Fruit fly (Drosophila melanogaster): ENCODE results near the gene CG4496.

Gene CG4496

dm6 chr2L:7215657-7216056 is 25.8 kb upstream of the CG4496 start (continued):
- TF ChIP-seq Vsx1 (GFP tag; optimal IDR thresholded peaks at IDR 0.05) (peak; percentile 25), bsh (GFP tag; optimal IDR thresholded peaks at IDR 0.05) (peak in 1 of 2 experiments; percentile 30), CG18599 (GFP tag; optimal IDR thresholded peaks at IDR 0.05) (peak; percentile 35), Fer2 (tag; optimal IDR thresholded peaks at IDR 0.05) (no peak), CG9797 (GFP tag; optimal IDR thresholded peaks at IDR 0.05) (no peak), wdn (GFP tag; IDR thresholded peaks at IDR 0.05) (0 out of 2 replicates have a peak, but pooled peaks have one; percentile 14), sens (GFP tag) (peak; percentile 65), CG13296 (GFP tag; optimal IDR thresholded peaks at IDR 0.05) (peak; percentile 54), pfk (GFP tag; optimal IDR thresholded peaks at IDR 0.05) (no peak), Aef1 (GFP tag; IDR thresholded peaks at IDR 0.05) (no peak), amos (GFP tag; IDR thresholded peaks at IDR 0.05; ENCODE audit: partially characterized antibody) (no peak), NfI (GFP tag; optimal IDR thresholded peaks at IDR 0.05) (no peak), tx (GFP tag; optimal IDR thresholded peaks at IDR 0.05) (no peak), CG1603 (tag; optimal IDR thresholded peaks at IDR 0.05) (peak; percentile 33), nau (GFP tag; optimal IDR thresholded peaks at IDR 0.05) (peak; percentile 13), vfl (GFP tag; optimal IDR thresholded peaks at IDR 0.05) (no peak), NFAT (GFP tag; IDR thresholded peaks at IDR 0.05) (no peak), abd-A (tag; optimal IDR thresholded peaks at IDR 0.05) (no peak), CG2678 (tag; optimal IDR thresholded peaks at IDR 0.05) (peak; percentile 39), Hr39 (optimal IDR thresholded peaks at IDR 0.05) (no peak), CG17359 (tag; optimal IDR thresholded peaks at IDR 0.05) (peak; percentile 4), CG10543 (GFP tag; optimal IDR thresholded peaks at IDR 0.05) (no peak), CG3838 (GFP tag; optimal IDR thresholded peaks at IDR 0.05) (no peak), BtbVII (GFP tag; optimal IDR thresholded peaks at IDR 0.05) (peak; percentile 30), Ada2b (GFP tag; IDR thresholded peaks at IDR 0.05) (no peak), CG14965 (GFP tag; optimal IDR thresholded peaks at IDR 0.05; ENCODE audit: borderline replicate concordance) (no peak), Hmr (GFP tag; optimal IDR thresholded peaks at IDR 0.05) (peak; percentile 41), CG2116 (GFP tag; optimal IDR thresholded peaks at IDR 0.05) (no peak), CG12659 (GFP tag; optimal IDR thresholded peaks at IDR 0.05) (peak; percentile 6), Opbp (GFP tag; IDR thresholded peaks at IDR 0.05; ENCODE audit: partially characterized antibody) (no peak), Xrp1 (GFP tag; IDR thresholded peaks at IDR 0.05) (no peak), Fer1 (GFP tag; optimal IDR thresholded peaks at IDR 0.05) (peak; percentile 38), inv (GFP tag; IDR thresholded peaks at IDR 0.05; ENCODE audit: partially characterized antibody) (no peak), PHDP (tag; optimal IDR thresholded peaks at IDR 0.05) (peak; percentile 24), CG2712 (tag; optimal IDR thresholded peaks at IDR 0.05) (no peak), knrl (GFP tag; IDR thresholded peaks at IDR 0.05; ENCODE audit: partially characterized antibody) (no peak), CG8281 (tag; optimal IDR thresholded peaks at IDR 0.05) (no peak), cg (GFP tag; optimal IDR thresholded peaks at IDR 0.05) (no peak), CG10462 (GFP tag; optimal IDR thresholded peaks at IDR 0.05) (no peak), jing (GFP tag; optimal IDR thresholded peaks at IDR 0.05) (no peak), ATbp (GFP tag; optimal IDR thresholded peaks at IDR 0.05) (peak; percentile 61), fd64A (GFP tag; optimal IDR thresholded peaks at IDR 0.05) (peak; percentile 24), CG11398 (GFP tag; optimal IDR thresholded peaks at IDR 0.05) (no peak), CG11696 (GFP tag; IDR thresholded peaks at IDR 0.05) (no peak), CG12071 (GFP tag; optimal IDR thresholded peaks at IDR 0.05) (peak; percentile 41), dmrt99B (tag; optimal IDR thresholded peaks at IDR 0.05) (peak; percentile 31), HHEX (GFP tag; optimal IDR thresholded peaks at IDR 0.05) (peak; percentile 64), bcd (GFP tag; optimal IDR thresholded peaks at IDR 0.05) (no peak), jumu (GFP tag; optimal IDR thresholded peaks at IDR 0.05) (no peak), CG6813 (GFP tag; optimal IDR thresholded peaks at IDR 0.05) (peak; percentile 15)

Measured in whole organism, embryonic.